Fruit fly (Drosophila melanogaster) whole organism, larva: ENCODE measurements around the gene CG14778.

ENCODE experiments used
- noc ChIP-seq: fragments of 200-800 bp; sonication (Bioruptor generic); optimal IDR thresholded peaks from 3 replicates; lab custom pipeline; 2019; ENCODE audit warnings: missing biosample characterization, mild to moderate bottlenecking, missing genetic modification characterization, moderate library complexity

The CG14778 gene

DNA sequence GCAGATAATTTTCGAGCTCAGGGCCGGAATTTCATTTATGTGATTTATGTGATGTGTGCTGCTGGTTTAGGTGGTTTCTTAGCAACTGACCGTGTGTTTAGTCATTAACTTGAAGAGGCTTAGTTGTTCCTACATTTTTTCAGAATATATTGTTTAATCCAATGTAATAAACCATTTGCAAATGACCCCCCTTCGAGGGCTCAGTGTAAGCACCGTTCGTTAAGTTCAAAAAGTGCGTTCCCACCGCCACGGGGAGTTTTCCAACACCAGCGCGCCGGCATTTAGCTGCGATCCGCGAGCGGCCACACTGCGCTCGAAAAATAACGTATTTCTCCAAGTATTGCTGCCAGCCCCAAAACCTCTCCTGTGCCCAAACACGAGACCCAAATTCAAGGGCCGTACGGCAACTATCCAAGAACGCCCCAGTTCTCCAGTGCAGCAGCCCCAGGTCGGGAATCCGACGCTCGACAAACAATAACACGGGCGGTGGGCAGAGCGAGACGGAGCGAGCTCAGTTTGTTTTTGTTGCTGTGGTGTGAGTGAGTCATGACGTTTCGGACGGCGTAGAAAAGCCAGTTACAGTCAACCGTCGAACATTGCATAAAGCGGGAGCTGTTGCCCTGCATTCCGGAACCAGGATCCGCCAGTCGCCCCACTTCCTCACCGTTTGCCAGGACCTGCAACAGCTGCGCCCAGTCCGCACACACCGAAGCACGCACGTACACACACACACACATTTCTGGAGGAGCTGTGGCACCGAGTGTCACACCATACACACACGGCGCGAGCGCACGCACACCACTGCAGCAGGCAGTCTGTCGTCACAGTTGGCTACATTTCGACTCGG is 11.2 kb downstream of the CG14778 start, which contains the start of gene rush:
rush (plus strand) TSS at position 277 of the 847 bp plus-strand sequence.
- TF ChIP-seq noc (tag; lab: Kevin White, UChicago) = no peak

DNA sequence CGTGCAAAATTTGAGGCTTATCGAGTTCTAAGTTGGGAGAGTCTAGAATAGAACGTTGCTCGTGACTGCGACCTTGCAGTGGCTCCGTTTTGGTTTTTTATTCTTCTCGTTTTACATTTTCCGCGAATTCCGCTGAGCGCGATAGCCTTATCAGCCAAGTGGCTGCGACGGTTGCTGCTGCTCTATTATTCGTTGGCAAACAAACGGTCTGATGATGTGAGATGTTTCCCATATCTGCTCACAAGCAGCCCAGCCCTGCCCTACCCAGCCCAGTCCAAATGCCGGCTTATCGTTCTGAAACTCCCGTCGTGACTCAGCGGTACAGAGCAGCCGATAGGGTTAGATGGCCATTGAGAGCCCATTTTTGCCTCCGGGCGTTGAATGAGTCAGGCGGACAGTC is 13.1 kb downstream of the CG14778 start:
- TF ChIP-seq noc (tag; lab: Kevin White, UChicago) = no peak

DNA sequence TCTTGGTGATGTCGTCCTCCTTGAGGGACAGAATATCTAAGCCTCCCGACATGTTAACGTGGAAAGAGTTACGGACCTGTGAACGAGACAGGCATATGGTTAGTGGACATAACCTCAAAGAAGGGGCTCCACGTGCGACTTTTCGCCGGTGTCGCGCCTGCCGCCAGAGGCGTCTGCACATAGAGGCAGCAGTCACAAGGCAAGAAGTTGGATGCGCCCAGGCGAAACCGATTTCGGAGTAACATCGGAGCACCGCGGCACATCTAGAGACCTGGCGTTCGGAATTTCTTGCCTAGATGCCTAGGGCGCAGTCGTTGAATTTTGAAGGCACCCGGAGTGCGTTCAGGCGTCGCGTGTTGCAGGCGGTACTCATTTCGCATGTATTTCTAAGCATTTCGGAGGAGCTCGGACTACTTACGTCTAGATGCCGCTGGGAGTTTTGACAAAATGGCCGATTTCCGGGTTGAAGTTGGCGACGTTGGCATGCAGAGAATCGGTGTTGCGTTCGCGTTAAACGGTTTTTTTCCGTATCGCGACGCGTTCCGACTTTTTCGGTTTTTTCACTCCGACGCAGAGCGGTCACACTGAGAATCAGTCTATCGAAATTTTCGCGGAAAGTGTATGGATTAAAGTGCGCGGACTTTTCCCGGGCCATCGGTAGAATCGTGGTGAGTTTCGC is 15.7 kb downstream of the CG14778 start, which contains the start of the genes sta and inc:
sta (minus strand) TSS at position 574 of the 679 bp plus-strand sequence.
inc (plus strand) TSS at position 640 of the 679 bp plus-strand sequence.
- TF ChIP-seq noc (tag; lab: Kevin White, UChicago) = peak; percentile 59

DNA sequence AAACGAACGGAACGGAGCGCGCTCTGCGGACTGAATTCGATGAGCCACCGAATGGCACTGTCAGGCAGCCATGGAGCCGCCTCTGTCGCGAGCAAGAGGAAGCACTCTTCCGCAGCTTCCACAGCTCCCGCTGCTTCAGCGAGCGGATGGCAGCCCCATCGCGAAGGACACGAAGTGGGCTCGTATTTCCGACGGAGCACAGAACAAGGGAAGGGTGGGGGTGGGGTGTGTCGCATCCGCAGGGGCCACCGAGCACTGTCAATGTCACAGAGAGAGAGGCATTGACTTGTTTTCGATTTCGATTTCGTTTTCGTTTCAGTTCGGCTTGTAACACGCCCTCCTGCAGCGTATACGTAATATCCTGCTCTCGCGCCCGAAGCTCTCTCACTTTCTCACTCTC is 40.5 kb downstream of the CG14778 start, which contains the start of gene Nmdar2:
Nmdar2 (minus strand) TSS at position 59 of the 400 bp plus-strand sequence.
- no peak for TF ChIP-seq noc (tag; lab: Kevin White, UChicago)

DNA sequence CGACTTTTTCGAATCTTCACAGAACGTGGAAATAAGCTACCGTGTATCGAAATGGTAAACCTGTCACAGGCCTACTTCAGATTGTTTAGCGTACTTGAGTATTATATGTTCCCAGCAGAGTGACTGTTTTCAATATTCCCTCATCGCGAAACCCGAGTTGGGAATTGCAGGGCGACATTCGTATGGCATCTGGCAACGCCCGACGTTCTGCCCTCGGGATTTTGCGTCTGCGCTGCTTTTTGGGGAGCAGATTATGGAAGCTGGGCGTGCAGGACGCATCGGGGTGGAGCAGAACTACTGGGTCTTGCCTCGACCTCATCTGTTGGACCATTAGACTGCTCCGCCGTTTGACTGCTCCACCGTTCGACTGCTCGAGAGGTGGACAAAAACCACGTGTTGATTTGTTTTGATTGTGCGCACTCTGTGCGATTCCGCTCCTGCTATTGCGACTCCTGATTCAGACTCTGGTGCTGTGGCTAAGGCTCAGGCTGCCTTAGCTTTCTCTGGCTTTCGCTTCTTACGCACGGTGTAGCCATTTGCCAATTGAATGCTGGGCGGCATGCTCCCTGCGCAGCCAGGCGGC is 41.0 kb downstream of the CG14778 start:
- no peak for TF ChIP-seq noc (tag; lab: Kevin White, UChicago)

DNA sequence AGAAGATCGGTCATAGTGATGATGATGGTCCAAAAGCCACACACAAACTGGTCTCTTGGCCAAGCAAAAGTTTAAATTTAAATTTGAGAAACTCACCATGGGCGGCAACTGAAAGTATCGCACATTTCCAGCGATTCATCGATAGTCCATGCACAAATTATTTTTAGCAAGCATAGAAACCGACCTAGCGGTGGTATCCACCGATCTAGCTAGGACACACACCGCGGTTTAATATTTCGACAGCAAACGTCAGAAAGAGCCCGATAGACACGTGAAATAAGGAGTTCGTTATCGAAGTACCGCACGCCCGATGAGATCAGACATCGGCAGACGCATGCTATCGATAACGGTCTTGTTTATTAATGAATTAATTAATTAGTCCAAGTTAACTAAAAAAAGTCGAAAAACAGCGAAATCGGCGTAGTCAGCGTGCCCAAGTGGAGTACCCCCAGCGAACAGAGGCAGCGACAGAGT is 45.5 kb downstream of the CG14778 start, which contains the start of gene CG14795:
CG14795 (minus strand) TSS at position 51 of the 474 bp plus-strand sequence.
- no peak for TF ChIP-seq noc (tag; lab: Kevin White, UChicago)

DNA sequence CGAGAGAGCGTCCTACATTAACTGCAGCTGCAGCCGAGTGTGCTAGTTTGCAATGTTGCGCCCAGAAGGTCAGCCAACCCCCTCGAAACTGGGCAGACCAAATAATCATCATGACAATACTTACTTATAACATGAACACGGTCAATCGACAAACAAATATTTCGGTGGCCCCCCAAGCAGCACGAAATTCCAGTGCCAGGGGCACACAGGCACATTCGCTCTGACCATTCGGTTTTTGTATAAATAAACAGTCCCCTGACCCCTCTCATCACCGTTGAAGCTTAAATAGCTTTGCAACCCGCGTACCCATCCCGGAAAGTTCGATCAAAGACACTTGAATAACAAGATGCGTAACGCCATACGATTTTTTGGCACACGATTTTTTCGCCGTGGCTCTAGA is 46.6 kb downstream of the CG14778 start:
- no peak for TF ChIP-seq noc (tag; lab: Kevin White, UChicago)

DNA sequence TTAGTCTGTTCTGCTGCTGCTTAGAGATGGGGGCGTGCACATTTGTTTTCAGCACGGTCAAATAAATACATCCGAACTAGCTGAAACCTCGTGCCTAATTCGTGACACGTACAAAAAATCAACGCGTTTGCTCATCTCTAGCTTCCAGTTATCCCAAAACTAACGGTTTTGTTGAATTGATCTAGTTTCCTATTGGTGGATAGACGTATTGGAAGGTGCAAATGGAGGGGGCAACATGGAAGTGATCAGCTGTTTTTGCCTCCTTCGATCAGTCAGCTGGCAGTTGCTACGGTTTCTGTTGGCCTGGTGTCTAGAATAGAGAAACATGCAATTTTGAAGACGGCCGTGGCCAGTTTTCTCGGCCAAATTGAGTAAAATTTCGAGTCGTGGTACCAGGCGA is 50.3 kb downstream of the CG14778 start:
- no peak for TF ChIP-seq noc (tag; lab: Kevin White, UChicago)
